Fruit fly (Drosophila melanogaster): ENCODE measurements around the gene Lcp65Af.

Lcp65Af gene

dm6 chr3L:6181776-6182175, 45.2 kb upstream of the Lcp65Af start, which contains the start of gene CG10274 (continued):
- TF ChIP-seq org-1 (GFP tag; optimal IDR thresholded peaks at IDR 0.05) (peak; percentile 24), br (optimal IDR thresholded peaks at IDR 0.05) (no peak), CG11696 (GFP tag; IDR thresholded peaks at IDR 0.05) (no peak), dm (GFP tag; optimal IDR thresholded peaks at IDR 0.05) (peak; percentile 30), CG9437 (GFP tag; optimal IDR thresholded peaks at IDR 0.05) (peak; percentile 67), CG8089 (GFP tag; optimal IDR thresholded peaks at IDR 0.05) (peak; percentile 36), ttk (GFP tag; IDR thresholded peaks at IDR 0.05) (peak; percentile 19; the same call in 1 of the 2 replicates), CG9215 (GFP tag; IDR thresholded peaks at IDR 0.05) (peak; percentile 77), ato (GFP tag; IDR thresholded peaks at IDR 0.05; ENCODE audit: partially characterized antibody) (no peak), hth (optimal IDR thresholded peaks at IDR 0.05) (no peak), D19B (GFP tag; optimal IDR thresholded peaks at IDR 0.05) (no peak), Jarid2 (GFP tag; optimal IDR thresholded peaks at IDR 0.05) (no peak), CG4854 (GFP tag; optimal IDR thresholded peaks at IDR 0.05) (peak; percentile 63), klu (GFP tag; IDR thresholded peaks at IDR 0.05) (peak; percentile 73; the same call in 1 of the 2 replicates), CG2889 (GFP tag; IDR thresholded peaks at IDR 0.05) (0 out of 3 replicates have a peak, but pooled peaks have one; percentile 38), CG15514 (GFP tag; optimal IDR thresholded peaks at IDR 0.05) (no peak), Nf-YB (GFP tag; optimal IDR thresholded peaks at IDR 0.05) (peak; percentile 46), CG17612 (GFP tag; IDR thresholded peaks at IDR 0.05) (no peak), cg (GFP tag; optimal IDR thresholded peaks at IDR 0.05) (no peak), CG11723 (GFP tag; optimal IDR thresholded peaks at IDR 0.05) (no peak), dpn (GFP tag; optimal IDR thresholded peaks at IDR 0.05) (peak; percentile 72 to 81), cwo (GFP tag; optimal IDR thresholded peaks at IDR 0.05) (no peak), Atf3 (GFP tag; optimal IDR thresholded peaks at IDR 0.05) (peak; percentile 59), CG32767 (GFP tag; IDR thresholded peaks at IDR 0.05) (no peak), GATAe (GFP tag; conservative IDR thresholded peaks at IDR 0.05) (no peak; the same call in 1 of the 2 replicates), bcd (GFP tag; optimal IDR thresholded peaks at IDR 0.05) (peak; percentile 78), CG3163 (GFP tag; optimal IDR thresholded peaks at IDR 0.05) (peak; percentile 15), B-H2 (GFP tag; optimal IDR thresholded peaks at IDR 0.05) (no peak), CG15073 (GFP tag; optimal IDR thresholded peaks at IDR 0.05) (no peak), Eip74EF (GFP tag; optimal IDR thresholded peaks at IDR 0.05) (no peak), CG12769 (tag; optimal IDR thresholded peaks at IDR 0.05) (no peak), CG13894 (tag; optimal IDR thresholded peaks at IDR 0.05) (no peak), CG7745 (tag; optimal IDR thresholded peaks at IDR 0.05) (no peak), CG10147 (GFP tag; optimal IDR thresholded peaks at IDR 0.05) (no peak), grn (GFP tag; optimal IDR thresholded peaks at IDR 0.05) (no peak), caup (GFP tag; optimal IDR thresholded peaks at IDR 0.05; ENCODE audit: severe bottlenecking) (no peak), CG12104 (GFP tag; optimal IDR thresholded peaks at IDR 0.05) (peak; percentile 51), nerfin-2 (GFP tag; IDR thresholded peaks at IDR 0.05; ENCODE audit: partially characterized antibody) (no peak), C15 (GFP tag; IDR thresholded peaks at IDR 0.05) (no peak; the same call in 2 of the 3 replicates), Rx (GFP tag; IDR thresholded peaks at IDR 0.05) (no peak), ssp (GFP tag; IDR thresholded peaks at IDR 0.05) (peak; percentile 53), CG34376 (GFP tag; optimal IDR thresholded peaks at IDR 0.05) (peak; percentile 41), CG8290 (GFP tag; optimal IDR thresholded peaks at IDR 0.05) (no peak), CG8290 (tag; optimal IDR thresholded peaks at IDR 0.05) (no peak), sob (GFP tag; IDR thresholded peaks at IDR 0.05) (peak; percentile 84), tin (GFP tag; optimal IDR thresholded peaks at IDR 0.05) (peak; percentile 79), eyg (GFP tag; optimal IDR thresholded peaks at IDR 0.05) (no peak), Dref (GFP tag; IDR thresholded peaks at IDR 0.05) (no peak), Tbp (GFP tag; optimal IDR thresholded peaks at IDR 0.05) (peak; percentile 56), Sin3A (optimal IDR thresholded peaks at IDR 0.05) (peak; percentile 75), E2f2 (GFP tag; IDR thresholded peaks at IDR 0.05) (peak; percentile 78), dati (GFP tag; IDR thresholded peaks at IDR 0.05) (no peak), sima (GFP tag; optimal IDR thresholded peaks at IDR 0.05) (no peak)

Data from whole organism, embryonic.